Worm (Caenorhabditis elegans): ENCODE measurements around the gene C17F4.11.

- TF ChIP-seq ZK546.5 (tag; optimal IDR thresholded peaks at IDR 0.05) = no peak
- no peak for TF ChIP-seq nhr-12 (tag; optimal IDR thresholded peaks at IDR 0.05)
- TF ChIP-seq ceh-82 (tag; optimal IDR thresholded peaks at IDR 0.05) = no peak
- TF ChIP-seq nhr-76 (tag; optimal IDR thresholded peaks at IDR 0.05) = no peak
- no peak for TF ChIP-seq unc-62 (GFP tag; optimal IDR thresholded peaks at IDR 0.05)
- no peak for TF ChIP-seq aly-2 (tag; optimal IDR thresholded peaks at IDR 0.05)
- TF ChIP-seq pha-4 (tag; optimal IDR thresholded peaks at IDR 0.05) = no peak
- TF ChIP-seq unc-39 (tag; optimal IDR thresholded peaks at IDR 0.05) = no peak
- no peak for TF ChIP-seq ceh-28 (tag; optimal IDR thresholded peaks at IDR 0.05)
- no peak for TF ChIP-seq ztf-11 (tag; optimal IDR thresholded peaks at IDR 0.05)
Observed at ce11 chrII:3245836-3246235, 8.6 kb downstream of the C17F4.11 start, which contains the start of gene C17F4.7.
